Worm (Caenorhabditis elegans) whole organism, young adult: ENCODE data around the gene rfp-1.

Source experiments
- F22D6.2 ChIP-seq: sonication (generic microtip); optimal IDR thresholded peaks from 2 replicates; lab custom pipeline; 2016; ENCODE audit warnings: mild to moderate bottlenecking, missing genetic modification characterization, missing compliant biosample characterization
- F33H1.4 ChIP-seq: fragments of 200-800 bp; sonication (Bioruptor generic); IDR thresholded peaks from 2 replicates; pipeline ENCODE4 v1.3.6; 2022; ENCODE audit warnings: missing genetic modification reagents, missing genetic modification characterization, missing compliant biosample characterization
- F37B4.10 ChIP-seq: fragments of 200-800 bp; sonication (Bioruptor generic); IDR thresholded peaks from 2 replicates; pipeline ENCODE4 v1.3.6; 2022; ENCODE audit warnings: missing genetic modification characterization, missing compliant biosample characterization
- Y79H2A.3 ChIP-seq: fragments of 200-800 bp; sonication (Bioruptor generic); conservative IDR thresholded peaks from 2 replicates; pipeline ENCODE4 v1.3.6; 2022; ENCODE audit warnings: missing genetic modification reagents, missing genetic modification characterization, missing compliant biosample characterization
- ama-1 ChIP-seq, 3 experiments: fragments of 150-350 bp in 1 of 3; sonication (generic microtip) in 2 of 3; optimal IDR thresholded peaks; 2 replicates each; lab custom pipeline; 2014 to 2018; ENCODE audit warnings: missing biosample characterization in 2 of 3, missing genetic modification characterization in 2 of 3, missing genetic modification reagents in 2 of 3
- attf-5 ChIP-seq: fragments of 200-800 bp; sonication (Bioruptor generic); optimal IDR thresholded peaks from 2 replicates; lab custom pipeline; 2018; ENCODE audit warnings: mild to moderate bottlenecking, missing genetic modification characterization, missing compliant biosample characterization
- cebp-1 ChIP-seq, 2 experiments: fragments of 200-800 bp in 1 of 2; sonication (Bioruptor generic) in 1 of 2; sonication (generic microtip) in 1 of 2; IDR thresholded peaks in 1 of 2; optimal IDR thresholded peaks in 1 of 2; 2 replicates each; pipeline versions ENCODE4 v1.3.6 to Lab custom; 2017 to 2022; ENCODE audit warnings: missing compliant biosample characterization in 2 of 2, missing genetic modification characterization in 2 of 2, mild to moderate bottlenecking in 1 of 2, missing genetic modification reagents in 1 of 2, moderate library complexity in 1 of 2
- ceh-58 ChIP-seq: fragments of 200-800 bp; sonication (Bioruptor generic); IDR thresholded peaks from 2 replicates; pipeline ENCODE4 v1.3.6; 2022; ENCODE audit warnings: missing genetic modification characterization, missing compliant biosample characterization
- ceh-79 ChIP-seq: sonication (generic microtip); optimal IDR thresholded peaks from 2 replicates; lab custom pipeline; 2017; ENCODE audit warnings: mild to moderate bottlenecking, missing genetic modification characterization, missing compliant biosample characterization
- dpl-1 ChIP-seq: fragments of 150-350 bp; optimal IDR thresholded peaks from 2 replicates; lab custom pipeline; 2014; ENCODE audit warnings: missing biosample characterization, missing genetic modification reagents, missing genetic modification characterization
- efl-1 ChIP-seq: fragments of 150-350 bp; optimal IDR thresholded peaks from 2 replicates; lab custom pipeline; 2014; ENCODE audit warnings: missing biosample characterization, missing genetic modification reagents, missing genetic modification characterization
- egl-18 ChIP-seq: fragments of 200-800 bp; sonication (Bioruptor generic); IDR thresholded peaks from 2 replicates; pipeline ENCODE4 v1.3.6; 2022; ENCODE audit warnings: missing genetic modification reagents, missing genetic modification characterization, missing compliant biosample characterization
- ekl-4 ChIP-seq: fragments of 200-800 bp; sonication (Bioruptor generic); IDR thresholded peaks from 2 replicates; pipeline ENCODE4 v1.3.6; 2022; ENCODE audit warnings: missing genetic modification reagents, missing genetic modification characterization, missing compliant biosample characterization
- ets-4 ChIP-seq: fragments of 200-800 bp; sonication (Bioruptor generic); optimal IDR thresholded peaks from 2 replicates; lab custom pipeline; 2018; ENCODE audit warnings: mild to moderate bottlenecking, missing genetic modification characterization, missing compliant biosample characterization
- gei-17 ChIP-seq: fragments of 200-800 bp; sonication (Bioruptor generic); optimal IDR thresholded peaks from 2 replicates; lab custom pipeline; 2018; ENCODE audit warnings: mild to moderate bottlenecking, missing genetic modification characterization, missing compliant biosample characterization
- hlh-26 ChIP-seq: fragments of 200-800 bp; sonication (Bioruptor generic); conservative IDR thresholded peaks from 2 replicates; pipeline ENCODE4 v1.3.6; 2022; ENCODE audit warnings: missing genetic modification reagents, missing genetic modification characterization, missing compliant biosample characterization
- hmg-1.2 ChIP-seq: fragments of 200-800 bp; sonication (Bioruptor generic); IDR thresholded peaks from 2 replicates; pipeline ENCODE4 v1.3.6; 2022; ENCODE audit warnings: missing genetic modification reagents, missing genetic modification characterization, missing compliant biosample characterization
- hrde-1 ChIP-seq: sonication (generic microtip); optimal IDR thresholded peaks from 2 replicates; lab custom pipeline; 2016; ENCODE audit warnings: missing genetic modification characterization, mild to moderate bottlenecking, missing compliant biosample characterization, moderate library complexity, missing genotype, missing genetic modification reagents, borderline replicate concordance
- hsf-1 ChIP-seq: fragments of 200-800 bp; sonication (Bioruptor generic); IDR thresholded peaks from 2 replicates; pipeline ENCODE4 v1.3.6; 2022; ENCODE audit warnings: missing genetic modification reagents, missing genetic modification characterization, missing compliant biosample characterization
- let-526 ChIP-seq: fragments of 200-800 bp; sonication (Bioruptor generic); IDR thresholded peaks from 2 replicates; pipeline ENCODE4 v1.3.6; 2022; ENCODE audit warnings: missing genetic modification reagents, missing genetic modification characterization, missing compliant biosample characterization
- let-607 ChIP-seq, 2 experiments: fragments of 200-800 bp in 1 of 2; sonication (Bioruptor generic) in 1 of 2; sonication (generic microtip) in 1 of 2; optimal IDR thresholded peaks; 2 replicates each; lab custom pipeline; 2016 to 2018; ENCODE audit warnings: mild to moderate bottlenecking in 2 of 2, missing compliant biosample characterization in 2 of 2, missing genetic modification characterization in 2 of 2, moderate library complexity in 2 of 2, missing genotype in 1 of 2
- lin-26 ChIP-seq: fragments of 200-800 bp; sonication (Bioruptor generic); IDR thresholded peaks from 2 replicates; pipeline ENCODE4 v1.3.6; 2022; ENCODE audit warnings: missing genetic modification reagents, missing genetic modification characterization, missing compliant biosample characterization
- lin-40 ChIP-seq: sonication (generic microtip); optimal IDR thresholded peaks from 2 replicates; lab custom pipeline; 2016; ENCODE audit warnings: missing genetic modification characterization, mild to moderate bottlenecking, missing compliant biosample characterization, missing genotype, missing genetic modification reagents
- madf-10 ChIP-seq: sonication (generic microtip); optimal IDR thresholded peaks from 2 replicates; lab custom pipeline; 2016; ENCODE audit warnings: mild to moderate bottlenecking, missing genetic modification characterization, missing compliant biosample characterization
- nfyb-1 ChIP-seq: fragments of 200-800 bp; sonication (Bioruptor generic); IDR thresholded peaks from 2 replicates; pipeline ENCODE4 v1.3.6; 2022; ENCODE audit warnings: missing genetic modification reagents, missing genetic modification characterization, missing compliant biosample characterization
- nhr-80 ChIP-seq: sonication (generic microtip); optimal IDR thresholded peaks from 2 replicates; lab custom pipeline; 2016; ENCODE audit warnings: missing genetic modification characterization, missing compliant biosample characterization
- nhr-90 ChIP-seq: sonication (generic microtip); optimal IDR thresholded peaks from 2 replicates; lab custom pipeline; 2016; ENCODE audit warnings: missing genotype, mild to moderate bottlenecking, missing genetic modification characterization, missing compliant biosample characterization
- sdz-38 ChIP-seq: sonication (generic microtip); optimal IDR thresholded peaks from 2 replicates; lab custom pipeline; 2016; ENCODE audit warnings: missing genotype, missing genetic modification characterization, missing compliant biosample characterization
- snpc-1.3 ChIP-seq: sonication (generic microtip); optimal IDR thresholded peaks from 2 replicates; lab custom pipeline; 2017; ENCODE audit warnings: missing genetic modification characterization, mild to moderate bottlenecking, missing compliant biosample characterization, antibody characterized with exemption, moderate library complexity, missing genotype, missing genetic modification reagents; ENCODE audit not compliant: insufficient read depth
- snpc-4 ChIP-seq, 5 experiments: fragments of 150-350 bp in 1 of 5; sonication (generic microtip) in 4 of 5; optimal IDR thresholded peaks; 2 replicates each; lab custom pipeline; 2014 to 2018; ENCODE audit warnings: missing genetic modification characterization in 5 of 5, missing biosample characterization in 3 of 5, antibody characterized with exemption in 2 of 5, mild to moderate bottlenecking in 2 of 5, missing compliant biosample characterization in 2 of 5, missing genotype in 2 of 5, moderate library complexity in 2 of 5, missing genetic modification reagents in 1 of 5
- tbx-9 ChIP-seq: sonication (generic microtip); optimal IDR thresholded peaks from 2 replicates; lab custom pipeline; 2016; ENCODE audit warnings: borderline replicate concordance, missing genetic modification characterization, inconsistent platforms, missing compliant biosample characterization
- tlf-1 ChIP-seq: fragments of 200-800 bp; sonication (Bioruptor generic); optimal IDR thresholded peaks from 2 replicates; lab custom pipeline; 2018; ENCODE audit warnings: mild to moderate bottlenecking, missing genetic modification characterization, missing compliant biosample characterization
- ztf-18 ChIP-seq: sonication (generic microtip); optimal IDR thresholded peaks from 2 replicates; lab custom pipeline; 2016; ENCODE audit warnings: missing genotype, mild to moderate bottlenecking, missing genetic modification characterization, missing compliant biosample characterization
- ztf-22 ChIP-seq: fragments of 200-800 bp; sonication (Bioruptor generic); optimal IDR thresholded peaks from 2 replicates; lab custom pipeline; 2018; ENCODE audit warnings: mild to moderate bottlenecking, missing genetic modification characterization, moderate library complexity, missing compliant biosample characterization
- ztf-25 ChIP-seq: fragments of 200-800 bp; sonication (Bioruptor generic); IDR thresholded peaks from 2 replicates; pipeline ENCODE4 v1.3.6; 2022; ENCODE audit warnings: missing genetic modification reagents, missing genetic modification characterization, missing compliant biosample characterization
- ztf-26 ChIP-seq: sonication (generic microtip); optimal IDR thresholded peaks from 2 replicates; lab custom pipeline; 2017; ENCODE audit warnings: missing genetic modification characterization, missing compliant biosample characterization

The rfp-1 gene

ce11 chrIII:8370846-8371257 lies 12.4 kb downstream of the rfp-1 start:
- TF ChIP-seq efl-1 (GFP tag; lab: Kevin White, UChicago): no peak
- TF ChIP-seq nhr-80 (tag; lab: Kevin White, UChicago): peak; percentile 61
- no peak for TF ChIP-seq hrde-1 (tag; lab: Kevin White, UChicago)
- no peak for TF ChIP-seq snpc-1.3 (tag; lab: Kevin White, UChicago)
- no peak for TF ChIP-seq F22D6.2 (tag; lab: Kevin White, UChicago)
- peak in 1 of 2 experiments; percentile 2 for TF ChIP-seq let-607 (tag; optimal IDR thresholded peaks at IDR 0.05; lab: Kevin White, UChicago)
- no peak for TF ChIP-seq nfyb-1 (GFP tag; lab: Robert Waterston, UW)
- peak; percentile 4 for TF ChIP-seq attf-5 (GFP tag; lab: Kevin White, UChicago)
- peak; percentile 66; the same call in 1 of the 2 replicates for TF ChIP-seq hmg-1.2 (GFP tag; lab: Robert Waterston, UW)
- no peak for TF ChIP-seq tbx-9 (tag; lab: Kevin White, UChicago)
- no peak for TF ChIP-seq ceh-58 (GFP tag; lab: Robert Waterston, UW)
- TF ChIP-seq Y79H2A.3: no peak
- peak; percentile 24 for TF ChIP-seq ztf-26 (tag; lab: Kevin White, UChicago)
- no peak for TF ChIP-seq madf-10 (tag; lab: Kevin White, UChicago)
- no peak for TF ChIP-seq cebp-1 (GFP tag; IDR thresholded peaks at IDR 0.05; lab: Robert Waterston, UW)
- TF ChIP-seq cebp-1 (tag; optimal IDR thresholded peaks at IDR 0.05; lab: Kevin White, UChicago): peak; percentile 68
- TF ChIP-seq ets-4: no peak
- TF ChIP-seq let-526 (GFP tag; lab: Robert Waterston, UW): no peak
- no peak for TF ChIP-seq ztf-25
- no peak for TF ChIP-seq F37B4.10 (GFP tag; lab: Robert Waterston, UW)
- TF ChIP-seq F33H1.4 (GFP tag; lab: Robert Waterston, UW): no peak
- TF ChIP-seq lin-40 (tag; lab: Kevin White, UChicago): peak; percentile 73
- no peak for TF ChIP-seq dpl-1 (GFP tag; lab: Kevin White, UChicago)
- TF ChIP-seq sdz-38 (tag; lab: Kevin White, UChicago): no peak

DNA sequence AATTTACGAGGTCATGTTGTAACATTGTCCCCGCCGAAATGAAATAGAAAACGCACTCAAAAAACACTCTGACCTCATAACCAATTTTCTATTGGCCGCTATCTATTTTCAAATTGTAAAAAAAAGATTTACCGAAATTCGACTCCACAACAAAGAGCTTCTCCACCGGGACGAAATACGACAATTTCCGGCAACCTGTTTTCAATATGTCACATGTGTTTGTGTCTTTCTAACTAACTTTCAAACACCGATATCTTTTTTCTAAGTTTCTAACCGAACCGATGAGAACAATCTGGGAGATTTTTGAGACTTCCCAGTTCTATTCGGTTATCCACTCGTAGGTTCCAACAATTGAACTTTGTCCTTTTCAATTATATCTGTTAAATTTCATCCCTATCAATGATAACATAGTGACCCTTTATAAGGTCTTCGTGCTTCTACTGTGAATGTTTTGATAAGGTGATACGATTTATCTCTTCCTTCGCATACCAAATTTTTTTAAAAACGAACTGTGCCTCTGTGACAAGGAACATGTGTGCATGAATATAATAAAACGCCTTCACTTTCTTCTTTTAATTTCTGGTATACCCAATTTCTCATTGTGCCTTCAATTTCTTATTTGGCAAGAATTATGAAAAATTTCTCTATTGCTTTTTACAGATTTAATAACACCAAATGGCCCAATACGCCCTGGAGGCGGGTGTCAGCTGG lies 13.3 kb downstream of the rfp-1 start, which contains the start of gene lmbr-1:
Gene lmbr-1, plus strand, starts transcription at position 661 of the 711 bp plus-strand sequence.
- no peak for TF ChIP-seq hsf-1 (GFP tag; lab: Robert Waterston, UW)
- TF ChIP-seq nfyb-1 (GFP tag; lab: Robert Waterston, UW): no peak
- TF ChIP-seq ztf-22 (GFP tag; lab: Kevin White, UChicago): no peak
- no peak for TF ChIP-seq tlf-1
- TF ChIP-seq ekl-4: no peak; the same call in 1 of the 2 replicates
- TF ChIP-seq ztf-18 (tag; lab: Kevin White, UChicago): no peak
- no peak for TF ChIP-seq nhr-90 (tag; lab: Kevin White, UChicago)
- no peak for TF ChIP-seq gei-17 (GFP tag; lab: Kevin White, UChicago)
- no peak for TF ChIP-seq hlh-26 (GFP tag; lab: Robert Waterston, UW)
- no peak for TF ChIP-seq lin-26
- no peak for TF ChIP-seq F33H1.4 (GFP tag; lab: Robert Waterston, UW)

ce11 chrIII:8375000-8375399 lies 16.6 kb downstream of the rfp-1 start, which contains the start of gene met-2:
TSS of gene met-2 (plus strand) at chrIII:8375300.
- TF ChIP-seq snpc-4 (GFP tag; optimal IDR thresholded peaks at IDR 0.05; lab: Kevin White, UChicago): no peak
- no peak for TF ChIP-seq snpc-4 (tag; optimal IDR thresholded peaks at IDR 0.05; lab: Kevin White, UChicago)
- no peak for TF ChIP-seq ceh-79 (tag; lab: Kevin White, UChicago)
- TF ChIP-seq hmg-1.2 (GFP tag; lab: Robert Waterston, UW): peak; percentile 16; the same call in 1 of the 2 replicates
- TF ChIP-seq ama-1 (optimal IDR thresholded peaks at IDR 0.05; lab: Kevin White, UChicago): no peak
- TF ChIP-seq ama-1 (GFP tag; optimal IDR thresholded peaks at IDR 0.05; lab: Kevin White, UChicago): peak in 1 of 2 experiments; percentile 38
- no peak for TF ChIP-seq egl-18 (GFP tag; lab: Robert Waterston, UW)
